Worm (Caenorhabditis elegans) whole organism, L4 larva: ENCODE measurements around the gene rps-30.

Experiments
- skn-1 ChIP-seq: fragments of 150-350 bp; optimal IDR thresholded peaks from 2 replicates; lab custom pipeline; 2014; ENCODE audit warnings: missing biosample characterization, missing genetic modification characterization
- spr-1 ChIP-seq: sonication (generic microtip); optimal IDR thresholded peaks from 2 replicates; lab custom pipeline; 2016; ENCODE audit warnings: mild to moderate bottlenecking, missing genetic modification characterization, missing compliant biosample characterization
- zag-1 ChIP-seq: fragments of 150-350 bp; optimal IDR thresholded peaks from 2 replicates; lab custom pipeline; 2014; ENCODE audit warnings: missing biosample characterization, missing genetic modification characterization

DNA sequence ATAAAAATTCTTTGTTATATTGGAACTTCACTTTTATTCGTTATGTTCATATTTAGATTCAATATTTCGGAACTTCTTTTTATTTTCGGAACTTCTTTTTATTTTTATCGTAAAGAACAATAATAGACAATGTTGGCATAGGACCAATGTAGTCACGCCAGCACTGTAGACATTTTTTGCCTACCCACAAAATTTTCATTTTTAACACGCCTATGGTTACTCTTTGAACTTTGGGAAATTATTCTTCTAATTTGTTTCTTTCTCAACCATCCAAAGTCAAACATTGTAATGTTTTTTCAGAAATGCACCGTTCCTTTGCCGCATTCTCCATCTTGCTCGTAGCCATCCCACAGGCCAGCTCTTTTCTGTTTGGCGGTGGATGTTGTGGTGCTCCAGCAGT is 8.7 kb downstream of the rps-30 start, which contains the start of gene C26F1.1:
- no peak for TF ChIP-seq spr-1 (tag; lab: Kevin White, UChicago)
- no peak for TF ChIP-seq skn-1 (tag; lab: Kevin White, UChicago)
- TF ChIP-seq zag-1 = no peak
